Fruit fly (Drosophila melanogaster) S2 (cell line): ENCODE measurements around the gene Drsl6.

Experiments used
- CG8478 ChIP-seq: fragments of >200 bp; optimal IDR thresholded peaks from 2 replicates; lab custom pipeline; 2018
- CTCF ChIP-seq, 2 experiments: fragments of >200 bp; optimal IDR thresholded peaks; 2 replicates each; lab custom pipeline; 2018

dm6 chr3L:3325597-3325924 is 10.7 kb downstream of the Drsl6 start:
- TF ChIP-seq CG8478 = no peak
- TF ChIP-seq CTCF (optimal IDR thresholded peaks at IDR 0.05; lab: Kevin White, UChicago) = no peak
